Worm (Caenorhabditis elegans) whole organism, L4/young adult: ENCODE measurements around the gene bus-8B.

Source experiments
- W03F9.2 ChIP-seq: fragments of 150-350 bp; optimal IDR thresholded peaks from 2 replicates; lab custom pipeline; 2014; ENCODE audit warnings: missing biosample characterization, missing genetic modification characterization
- dao-5 ChIP-seq: sonication (generic microtip); optimal IDR thresholded peaks from 2 replicates; lab custom pipeline; 2016; ENCODE audit warnings: missing genotype, missing genetic modification characterization, moderate library complexity, missing compliant biosample characterization
- him-1 ChIP-seq: sonication (generic microtip); optimal IDR thresholded peaks from 2 replicates; lab custom pipeline; 2016; ENCODE audit warnings: missing genotype, missing genetic modification reagents, missing genetic modification characterization, missing compliant biosample characterization

bus-8B gene

ce11 chrX:5522769-5523601 lies 29.9 kb downstream of the bus-8B start, which contains the start of gene mboa-3:
mboa-3 (minus strand) TSS chrX:5522819.
- TF ChIP-seq dao-5 = no peak
- no peak for TF ChIP-seq him-1 (tag; lab: Kevin White, UChicago)
- no peak for TF ChIP-seq W03F9.2 (tag; lab: Kevin White, UChicago)

ce11 chrX:5524260-5524659 lies 31.1 kb downstream of the bus-8B start:
- TF ChIP-seq dao-5 (no peak), him-1 (tag; lab: Kevin White, UChicago) (no peak), W03F9.2 (tag; lab: Kevin White, UChicago) (no peak)

ce11 chrX:5538416-5538815 lies 45.3 kb downstream of the bus-8B start, which contains the start of gene lgx-1:
lgx-1 (minus strand) TSS chrX:5538516.
- TF ChIP-seq him-1 (tag; lab: Kevin White, UChicago) = no peak
- TF ChIP-seq W03F9.2 (tag; lab: Kevin White, UChicago) = no peak
- no peak for TF ChIP-seq dao-5

ce11 chrX:5543651-5544050 lies 50.5 kb downstream of the bus-8B start, which contains the start of gene C54G7.1:
C54G7.1 (plus strand) TSS chrX:5543951.
- no peak for TF ChIP-seq him-1 (tag; lab: Kevin White, UChicago)
- no peak for TF ChIP-seq dao-5
- TF ChIP-seq W03F9.2 (tag; lab: Kevin White, UChicago) = no peak
